Worm (Caenorhabditis elegans): Measurements from ENCODE around the gene txt-5.
A peak's percentile ranks its signal among the peaks of the same experiment; 100 is the strongest.

Gene txt-5

DNA sequence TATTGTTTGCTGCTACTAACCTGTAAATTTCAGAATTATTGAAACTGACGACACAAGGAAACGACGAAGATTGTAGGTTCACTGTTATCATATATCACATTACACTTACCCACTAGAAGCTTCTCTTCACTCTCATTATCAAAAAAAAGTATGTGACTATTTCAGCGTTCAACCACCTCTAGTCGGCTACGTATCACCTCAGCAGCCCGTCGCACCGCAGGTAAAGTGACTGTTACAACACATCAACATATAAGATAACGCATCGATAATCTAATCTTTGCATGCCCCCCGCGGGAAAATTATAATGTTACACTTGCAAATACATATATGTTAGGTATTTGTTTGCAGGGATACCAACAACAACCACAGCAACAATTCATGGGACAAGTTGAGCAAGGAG, 50.3 kb downstream of the txt-5 start:
- no peak for TF ChIP-seq lin-38 (GFP tag; IDR thresholded peaks at IDR 0.05)
- no peak for TF ChIP-seq ceh-44 (GFP tag; IDR thresholded peaks at IDR 0.05)
- peak; percentile 74 for TF ChIP-seq hlh-11 (tag; optimal IDR thresholded peaks at IDR 0.05)
- peak; percentile 13 for TF ChIP-seq mxl-3 (GFP tag; optimal IDR thresholded peaks at IDR 0.05)
- no peak for TF ChIP-seq ceh-82 (tag; optimal IDR thresholded peaks at IDR 0.05)
- peak; percentile 57 for TF ChIP-seq hlh-30 (tag; optimal IDR thresholded peaks at IDR 0.05; ENCODE audit: insufficient read depth)
- peak; percentile 30; the same call in 1 of the 2 replicates for TF ChIP-seq tra-1 (GFP tag; IDR thresholded peaks at IDR 0.05)
- TF ChIP-seq T26A8.4 (GFP tag; IDR thresholded peaks at IDR 0.05), result peak; percentile 44; the same call in 1 of the 2 replicates
- TF ChIP-seq nhr-48 (tag; optimal IDR thresholded peaks at IDR 0.05), result peak; percentile 52
- TF ChIP-seq lim-7 (GFP tag; IDR thresholded peaks at IDR 0.05), result no peak
- TF ChIP-seq daf-19 (GFP tag; conservative IDR thresholded peaks at IDR 0.05), result no peak
- no peak for TF ChIP-seq dpl-1 (GFP tag; optimal IDR thresholded peaks at IDR 0.05)
- TF ChIP-seq F26F4.8 (GFP tag; conservative IDR thresholded peaks at IDR 0.05), result no peak
- TF ChIP-seq F49E8.2 (tag; optimal IDR thresholded peaks at IDR 0.05; ENCODE audit: borderline replicate concordance), result no peak
- TF ChIP-seq lin-29 (GFP tag; IDR thresholded peaks at IDR 0.05), result no peak
- TF ChIP-seq pha-4 (GFP tag; IDR thresholded peaks at IDR 0.05), result peak; percentile 41; the same call in 1 of the 2 replicates
- no peak for TF ChIP-seq pha-4 (tag; optimal IDR thresholded peaks at IDR 0.05)
- no peak for TF ChIP-seq zag-1 (tag; optimal IDR thresholded peaks at IDR 0.05)
- TF ChIP-seq unc-62 (GFP tag; optimal IDR thresholded peaks at IDR 0.05 in 1 of 2), result no peak
- TF ChIP-seq unc-62 (tag; optimal IDR thresholded peaks at IDR 0.05), result no peak
- peak; percentile 50 for TF ChIP-seq nhr-28 (tag; optimal IDR thresholded peaks at IDR 0.05)
- TF ChIP-seq ZK337.2 (GFP tag; IDR thresholded peaks at IDR 0.05), result no peak
- TF ChIP-seq daf-16 (GFP tag; optimal IDR thresholded peaks at IDR 0.05), result no peak
- peak; percentile 67 for TF ChIP-seq daf-16 (tag; optimal IDR thresholded peaks at IDR 0.05)
- TF ChIP-seq lin-15B (tag; optimal IDR thresholded peaks at IDR 0.05), result no peak
- TF ChIP-seq nhr-76 (tag; optimal IDR thresholded peaks at IDR 0.05), result no peak
- peak; percentile 83 for TF ChIP-seq pqm-1 (tag; optimal IDR thresholded peaks at IDR 0.05)
- TF ChIP-seq dve-1 (tag; optimal IDR thresholded peaks at IDR 0.05; ENCODE audit: insufficient read depth), result peak; percentile 71
- 0 out of 2 replicates have a peak, but pooled peaks have one; percentile 27 for TF ChIP-seq lin-1 (GFP tag; IDR thresholded peaks at IDR 0.05)
- no peak for TF ChIP-seq daf-8 (GFP tag; IDR thresholded peaks at IDR 0.05)
- no peak for TF ChIP-seq egl-27 (tag; optimal IDR thresholded peaks at IDR 0.05)
- no peak for TF ChIP-seq ceh-62 (tag; optimal IDR thresholded peaks at IDR 0.05)
- peak; percentile 50 for TF ChIP-seq dmd-6 (GFP tag; IDR thresholded peaks at IDR 0.05)

DNA sequence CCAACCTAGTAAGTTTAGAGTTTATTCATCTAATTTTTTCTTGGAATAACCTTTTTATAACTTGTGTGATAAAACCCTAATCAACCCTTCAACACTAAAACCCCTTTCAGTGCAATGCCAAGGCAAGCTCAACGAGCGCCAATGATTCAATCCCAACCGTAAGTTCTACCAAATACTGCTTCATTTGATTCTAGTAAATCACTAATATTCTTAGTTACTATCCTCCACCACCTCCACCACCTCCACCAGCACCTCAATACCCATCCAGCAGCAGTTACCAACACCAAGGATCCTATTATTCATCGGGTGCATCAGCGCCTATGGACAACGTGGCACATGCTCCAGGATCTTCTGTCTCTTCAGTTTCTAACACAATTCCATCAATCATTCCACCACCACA, 51.0 kb downstream of the txt-5 start:
- no peak for TF ChIP-seq tag-97 (GFP tag; IDR thresholded peaks at IDR 0.05)
- TF ChIP-seq lin-1 (GFP tag; IDR thresholded peaks at IDR 0.05), result no peak
- no peak for TF ChIP-seq daf-16 (GFP tag; optimal IDR thresholded peaks at IDR 0.05)
- TF ChIP-seq daf-16 (tag; optimal IDR thresholded peaks at IDR 0.05), result no peak
- TF ChIP-seq gei-8 (GFP tag; optimal IDR thresholded peaks at IDR 0.05), result no peak
- TF ChIP-seq ceh-82 (tag; optimal IDR thresholded peaks at IDR 0.05), result no peak
- 0 out of 2 replicates have a peak, but pooled peaks have one; percentile 38 for TF ChIP-seq ceh-20 (GFP tag; IDR thresholded peaks at IDR 0.05)
- no peak for TF ChIP-seq zfp-3 (GFP tag; conservative IDR thresholded peaks at IDR 0.05)
- TF ChIP-seq nhr-11 (tag; optimal IDR thresholded peaks at IDR 0.05), result no peak
- TF ChIP-seq dmd-9 (GFP tag; IDR thresholded peaks at IDR 0.05), result no peak
- peak in 1 of 2 experiments; percentile 93 for TF ChIP-seq unc-62 (GFP tag; optimal IDR thresholded peaks at IDR 0.05 in 1 of 2)
- TF ChIP-seq unc-62 (tag; optimal IDR thresholded peaks at IDR 0.05), result no peak
- TF ChIP-seq dmd-6 (GFP tag; IDR thresholded peaks at IDR 0.05), result no peak
